Fruit fly (Drosophila melanogaster): ENCODE data around the gene fz3.

The fz3 gene

dm6 chrX:769639-770124 lies at the start of gene fz3:
fz3 (plus strand) TSS chrX:769945.
- TF ChIP-seq psq (optimal IDR thresholded peaks at IDR 0.05) (no peak), CG8478 (optimal IDR thresholded peaks at IDR 0.05) (no peak), Dll (optimal IDR thresholded peaks at IDR 0.05) (no peak), pan (optimal IDR thresholded peaks at IDR 0.05) (no peak), EcR (GFP tag; optimal IDR thresholded peaks at IDR 0.05) (no peak), usp (GFP tag; optimal IDR thresholded peaks at IDR 0.05) (no peak)

DNA sequence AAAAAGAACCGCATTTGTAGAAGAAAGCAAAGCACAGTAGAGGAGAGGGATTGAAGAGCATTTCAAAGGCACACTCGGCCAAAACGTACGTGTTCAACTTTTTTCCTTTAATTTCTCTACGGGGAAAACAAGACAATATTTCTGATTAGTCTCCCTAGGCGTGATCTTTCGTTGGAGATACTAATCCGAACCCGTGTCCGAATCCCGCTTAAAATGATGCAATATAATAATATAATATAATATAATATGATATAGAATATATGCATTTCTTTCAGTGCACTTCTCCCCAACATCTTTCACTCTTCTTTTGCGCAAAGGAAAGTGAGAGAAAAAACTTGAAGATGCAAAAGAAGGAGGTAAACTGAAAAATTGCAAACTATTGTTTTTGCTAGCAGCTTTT lies 45.2 kb upstream of the fz3 start:
- no peak for TF ChIP-seq Dll (optimal IDR thresholded peaks at IDR 0.05)
- TF ChIP-seq EcR (GFP tag; optimal IDR thresholded peaks at IDR 0.05) = no peak
- no peak for TF ChIP-seq pan (optimal IDR thresholded peaks at IDR 0.05)
- no peak for TF ChIP-seq psq (optimal IDR thresholded peaks at IDR 0.05)
- no peak for TF ChIP-seq CG8478 (optimal IDR thresholded peaks at IDR 0.05)
- no peak for TF ChIP-seq usp (GFP tag; optimal IDR thresholded peaks at IDR 0.05)

dm6 chrX:739621-740216 lies 30.0 kb upstream of the fz3 start:
- peak; percentile 55 for TF ChIP-seq pan (optimal IDR thresholded peaks at IDR 0.05)
- no peak for TF ChIP-seq EcR (GFP tag; optimal IDR thresholded peaks at IDR 0.05)

DNA sequence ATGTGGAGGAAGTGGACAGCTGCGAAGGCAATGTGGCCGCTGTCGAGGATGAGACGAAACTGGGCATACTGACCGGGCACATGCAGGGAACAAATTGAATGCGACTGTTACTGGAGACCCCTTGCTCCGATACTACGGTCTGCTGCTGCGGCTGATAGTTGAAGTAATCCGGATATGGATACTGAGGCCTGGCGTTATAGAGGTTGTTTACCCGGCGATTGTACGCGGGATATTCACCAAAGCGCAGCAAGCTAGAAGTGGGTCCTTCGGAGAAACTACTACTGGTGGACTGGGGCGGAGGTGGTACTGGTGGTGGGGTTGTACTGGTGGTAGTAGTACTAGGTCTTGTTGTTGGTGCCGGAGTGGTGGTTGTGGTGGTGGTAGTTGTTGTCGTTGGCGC lies 19.7 kb upstream of the fz3 start, which contains the start of gene CG5254:
TSS of gene CG5254 (plus strand) at position 301 of the 400 bp plus-strand sequence.
- no peak for TF ChIP-seq pan (optimal IDR thresholded peaks at IDR 0.05)
- TF ChIP-seq EcR (GFP tag; optimal IDR thresholded peaks at IDR 0.05) = no peak
- no peak for TF ChIP-seq usp (GFP tag; optimal IDR thresholded peaks at IDR 0.05)
- no peak for TF ChIP-seq CG8478 (optimal IDR thresholded peaks at IDR 0.05)
- TF ChIP-seq Dll (optimal IDR thresholded peaks at IDR 0.05) = no peak
- no peak for TF ChIP-seq psq (optimal IDR thresholded peaks at IDR 0.05)

- TF ChIP-seq psq (optimal IDR thresholded peaks at IDR 0.05) (no peak), Dll (optimal IDR thresholded peaks at IDR 0.05) (no peak), usp (GFP tag; optimal IDR thresholded peaks at IDR 0.05) (no peak), EcR (GFP tag; optimal IDR thresholded peaks at IDR 0.05) (no peak), CG8478 (optimal IDR thresholded peaks at IDR 0.05) (no peak), pan (optimal IDR thresholded peaks at IDR 0.05) (no peak)
These were observed 18.5 kb upstream of the fz3 start, which contains the start of gene CG13362 for dm6 chrX:751201-751600. CG13362 (minus strand) TSS chrX:751301.

dm6 chrX:753553-753952 lies 16.2 kb upstream of the fz3 start, which contains the start of gene CG13361:
CG13361 (minus strand) TSS chrX:753653.
- TF ChIP-seq CG8478 (optimal IDR thresholded peaks at IDR 0.05) (no peak), psq (optimal IDR thresholded peaks at IDR 0.05) (no peak), Dll (optimal IDR thresholded peaks at IDR 0.05) (no peak), EcR (GFP tag; optimal IDR thresholded peaks at IDR 0.05) (no peak), usp (GFP tag; optimal IDR thresholded peaks at IDR 0.05) (no peak), pan (optimal IDR thresholded peaks at IDR 0.05) (no peak)

dm6 chrX:755642-756332 lies 14.0 kb upstream of the fz3 start:
- TF ChIP-seq Dll (optimal IDR thresholded peaks at IDR 0.05) (no peak), EcR (GFP tag; optimal IDR thresholded peaks at IDR 0.05) (peak in 1 of 2 experiments; percentile 73), psq (optimal IDR thresholded peaks at IDR 0.05) (no peak), usp (GFP tag; optimal IDR thresholded peaks at IDR 0.05) (no peak), CG8478 (optimal IDR thresholded peaks at IDR 0.05) (no peak)

dm6 chrX:756856-757255 lies 12.9 kb upstream of the fz3 start:
- TF ChIP-seq CG8478 (optimal IDR thresholded peaks at IDR 0.05) (no peak), psq (optimal IDR thresholded peaks at IDR 0.05) (no peak), EcR (GFP tag; optimal IDR thresholded peaks at IDR 0.05) (no peak), Dll (optimal IDR thresholded peaks at IDR 0.05) (no peak), pan (optimal IDR thresholded peaks at IDR 0.05) (no peak), usp (GFP tag; optimal IDR thresholded peaks at IDR 0.05) (no peak)

DNA sequence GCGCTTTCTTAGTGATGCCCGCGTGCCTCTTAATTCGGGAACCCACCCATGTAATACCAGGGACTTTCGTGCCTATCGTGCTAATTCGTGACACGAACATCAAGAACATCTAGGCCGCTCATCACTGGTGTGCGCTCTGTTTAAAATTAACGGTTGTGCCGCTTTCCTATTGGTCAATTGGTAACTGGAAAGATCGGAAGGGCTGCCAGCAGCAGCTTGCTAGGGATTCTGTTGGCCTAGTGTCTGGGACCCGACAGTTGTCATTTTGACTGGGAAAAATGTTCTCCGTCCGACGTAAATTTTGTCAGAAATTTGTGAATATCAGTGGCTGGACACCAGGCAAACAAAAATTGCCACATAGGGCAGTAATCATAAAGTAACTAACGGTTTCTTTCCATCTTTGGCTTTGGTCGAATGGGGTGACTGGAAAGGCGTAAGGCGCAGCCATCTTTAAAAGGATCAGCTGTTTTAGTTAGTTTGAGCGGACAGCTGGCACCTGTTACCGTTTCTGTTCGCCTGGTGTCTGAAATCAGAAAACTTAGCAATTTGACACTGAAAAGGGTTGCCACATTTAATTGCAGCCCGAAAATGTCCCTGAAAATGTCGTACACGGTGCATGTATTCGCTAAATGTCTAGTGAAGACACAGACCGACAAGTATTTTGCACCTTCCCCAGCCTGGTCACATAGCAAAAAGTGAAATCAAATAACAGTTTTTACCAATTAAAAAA lies 10.7 kb upstream of the fz3 start, which contains the start of gene CG5273:
TSS of gene CG5273 (plus strand) at position 703 of the 730 bp plus-strand sequence.
- TF ChIP-seq EcR (GFP tag; optimal IDR thresholded peaks at IDR 0.05) = no peak
- TF ChIP-seq CG8478 (optimal IDR thresholded peaks at IDR 0.05) = no peak
- no peak for TF ChIP-seq psq (optimal IDR thresholded peaks at IDR 0.05)
- TF ChIP-seq usp (GFP tag; optimal IDR thresholded peaks at IDR 0.05) = no peak
- no peak for TF ChIP-seq pan (optimal IDR thresholded peaks at IDR 0.05)
- no peak for TF ChIP-seq Dll (optimal IDR thresholded peaks at IDR 0.05)

dm6 chrX:762047-762446 lies 7.7 kb upstream of the fz3 start:
- TF ChIP-seq psq (optimal IDR thresholded peaks at IDR 0.05) = no peak
- no peak for TF ChIP-seq Dll (optimal IDR thresholded peaks at IDR 0.05)
- no peak for TF ChIP-seq CG8478 (optimal IDR thresholded peaks at IDR 0.05)
- TF ChIP-seq pan (optimal IDR thresholded peaks at IDR 0.05) = no peak
- TF ChIP-seq EcR (GFP tag; optimal IDR thresholded peaks at IDR 0.05) = no peak
- no peak for TF ChIP-seq usp (GFP tag; optimal IDR thresholded peaks at IDR 0.05)

DNA sequence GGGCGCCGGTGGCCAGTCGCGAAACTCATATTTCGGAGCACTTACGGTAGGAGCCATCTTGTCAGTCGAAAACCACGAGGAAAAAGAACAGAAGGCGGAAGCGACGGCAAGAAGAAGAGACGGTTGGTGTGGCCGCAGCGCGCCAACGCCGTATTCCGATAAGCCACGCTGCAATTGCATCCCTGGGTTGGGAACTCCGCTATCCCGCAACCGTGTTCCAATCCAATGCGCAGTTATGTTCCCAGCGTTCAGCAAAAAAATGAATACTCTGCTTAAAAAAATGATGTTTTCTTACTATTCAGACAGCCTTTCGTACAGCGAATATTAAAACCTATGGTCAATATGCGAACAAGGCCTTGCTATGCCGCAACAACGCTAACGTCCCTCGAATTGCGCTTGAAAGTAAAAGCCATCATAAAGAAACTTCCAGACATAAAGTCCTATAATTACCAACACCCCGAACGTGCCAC lies 4.7 kb upstream of the fz3 start, which contains the start of gene RpL22:
TSS of gene RpL22 (minus strand) at position 92 of the 470 bp plus-strand sequence.
- TF ChIP-seq EcR (GFP tag; optimal IDR thresholded peaks at IDR 0.05) = no peak
- TF ChIP-seq psq (optimal IDR thresholded peaks at IDR 0.05) = no peak
- TF ChIP-seq pan (optimal IDR thresholded peaks at IDR 0.05) = no peak
- no peak for TF ChIP-seq usp (GFP tag; optimal IDR thresholded peaks at IDR 0.05)
- no peak for TF ChIP-seq CG8478 (optimal IDR thresholded peaks at IDR 0.05)
- TF ChIP-seq Dll (optimal IDR thresholded peaks at IDR 0.05) = no peak

Data from whole organism.